Worm (Caenorhabditis elegans) whole organism, L2 larva: Measurements from ENCODE around the gene F23H12.7.

ENCODE experiments used
- C34F6.9 ChIP-seq: fragments of 150-350 bp; optimal IDR thresholded peaks from 2 replicates; lab custom pipeline; 2014; ENCODE audit warnings: missing biosample characterization, missing genetic modification characterization
- F13H6.1 ChIP-seq: sonication (generic microtip); optimal IDR thresholded peaks from 2 replicates; lab custom pipeline; 2016; ENCODE audit warnings: missing genetic modification characterization, missing compliant biosample characterization
- alr-1 ChIP-seq: fragments of 150-350 bp; optimal IDR thresholded peaks from 2 replicates; lab custom pipeline; 2014; ENCODE audit warnings: missing biosample characterization, missing genetic modification characterization
- ama-1 ChIP-seq: fragments of 150-350 bp; optimal IDR thresholded peaks from 2 replicates; lab custom pipeline; 2018; ENCODE audit warnings: inconsistent platforms
- ceh-82 ChIP-seq: fragments of 150-350 bp; optimal IDR thresholded peaks from 2 replicates; lab custom pipeline; 2014; ENCODE audit warnings: missing biosample characterization, missing genetic modification characterization
- egl-27 ChIP-seq: sonication (generic microtip); optimal IDR thresholded peaks from 3 replicates; lab custom pipeline; 2017; ENCODE audit warnings: missing biosample characterization, missing genetic modification reagents, missing genetic modification characterization
- elt-3 ChIP-seq: sonication (generic microtip); optimal IDR thresholded peaks from 2 replicates; lab custom pipeline; 2017; ENCODE audit warnings: missing biosample characterization, missing genetic modification characterization
- lin-39 ChIP-seq: fragments of 150-350 bp; optimal IDR thresholded peaks from 2 replicates; lab custom pipeline; 2014; ENCODE audit warnings: missing biosample characterization, missing genetic modification reagents, missing genetic modification characterization
- lsy-2 ChIP-seq, 2 experiments: fragments of 150-350 bp in 1 of 2; sonication (generic microtip) in 1 of 2; optimal IDR thresholded peaks; 2 replicates each; lab custom pipeline; 2014 to 2017; ENCODE audit warnings: missing biosample characterization in 2 of 2, missing genetic modification characterization in 2 of 2
- nhr-11 ChIP-seq: fragments of 150-350 bp; optimal IDR thresholded peaks from 2 replicates; lab custom pipeline; 2014; ENCODE audit warnings: missing biosample characterization, missing genetic modification characterization
- nhr-25 ChIP-seq: fragments of 150-350 bp; sonication (generic microtip); optimal IDR thresholded peaks from 3 replicates; lab custom pipeline; 2014; ENCODE audit warnings: missing biosample characterization, missing genetic modification characterization
- skn-1 ChIP-seq: sonication (generic microtip); optimal IDR thresholded peaks from 2 replicates; lab custom pipeline; 2017; ENCODE audit warnings: missing biosample characterization, missing genetic modification characterization
- snpc-4 ChIP-seq: fragments of 150-350 bp; optimal IDR thresholded peaks from 2 replicates; lab custom pipeline; 2014; ENCODE audit warnings: missing biosample characterization, missing genetic modification characterization

DNA sequence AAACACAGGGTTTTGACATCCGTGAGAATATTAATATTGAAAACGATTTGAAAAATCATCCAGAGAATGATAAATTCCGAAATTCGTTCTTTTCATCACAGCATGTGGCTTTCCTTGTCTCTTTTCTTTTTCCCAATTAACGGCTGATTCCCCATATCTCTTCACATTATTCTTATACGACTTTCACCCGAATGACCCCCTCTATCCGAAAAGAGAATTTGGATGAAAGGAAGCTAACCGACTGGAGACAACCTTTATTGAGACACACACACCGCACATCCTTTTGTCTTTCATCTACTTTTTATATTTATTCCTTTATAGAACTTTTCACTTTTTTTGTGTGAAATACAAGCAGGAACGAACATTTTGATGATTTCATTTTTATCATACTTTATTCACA is 13.9 kb upstream of the F23H12.7 start:
- no peak for TF ChIP-seq snpc-4 (tag; lab: Kevin White, UChicago)
- TF ChIP-seq lin-39 (tag; lab: Kevin White, UChicago), result no peak
- TF ChIP-seq alr-1 (tag; lab: Kevin White, UChicago), result no peak
- TF ChIP-seq ceh-82 (tag; lab: Kevin White, UChicago), result no peak
- TF ChIP-seq ama-1 (lab: Kevin White, UChicago), result no peak
- TF ChIP-seq egl-27 (tag; lab: Kevin White, UChicago), result no peak
- no peak for TF ChIP-seq elt-3 (tag; lab: Kevin White, UChicago)
- TF ChIP-seq C34F6.9, result no peak
- TF ChIP-seq skn-1 (tag; lab: Kevin White, UChicago), result no peak
- TF ChIP-seq lsy-2 (tag; optimal IDR thresholded peaks at IDR 0.05; lab: Kevin White, UChicago), result no peak
- TF ChIP-seq nhr-25 (tag; lab: Kevin White, UChicago), result no peak
- no peak for TF ChIP-seq nhr-11 (tag; lab: Kevin White, UChicago)
- no peak for TF ChIP-seq F13H6.1 (tag; lab: Kevin White, UChicago)
